Worm (Caenorhabditis elegans) whole organism, L1 larva: Measurements from ENCODE around the gene eri-9.
A peak's percentile ranks its signal among the peaks of the same experiment; 100 is the strongest.

Experiments
- C04F5.9 ChIP-seq: sonication (generic microtip); optimal IDR thresholded peaks from 2 replicates; lab custom pipeline; 2016; ENCODE audit warnings: missing genetic modification characterization, missing compliant biosample characterization
- C16A3.4 ChIP-seq: fragments of 150-350 bp; optimal IDR thresholded peaks from 2 replicates; lab custom pipeline; 2014; ENCODE audit warnings: missing biosample characterization, missing genetic modification characterization
- C34B4.2 ChIP-seq: sonication (generic microtip); optimal IDR thresholded peaks from 2 replicates; lab custom pipeline; 2017; ENCODE audit warnings: mild to moderate bottlenecking, missing genetic modification characterization, missing compliant biosample characterization
- F16B12.6 ChIP-seq: fragments of 150-350 bp; optimal IDR thresholded peaks from 2 replicates; lab custom pipeline; 2014; ENCODE audit warnings: missing biosample characterization, missing genetic modification characterization
- Y116A8C.19 ChIP-seq: sonication (generic microtip); optimal IDR thresholded peaks from 2 replicates; lab custom pipeline; 2016; ENCODE audit warnings: missing compliant biosample characterization, missing genetic modification characterization, borderline replicate concordance
- aha-1 ChIP-seq: fragments of 150-350 bp; optimal IDR thresholded peaks from 2 replicates; lab custom pipeline; 2014; ENCODE audit warnings: missing biosample characterization, missing genetic modification characterization
- aly-2 ChIP-seq: fragments of 150-350 bp; optimal IDR thresholded peaks from 2 replicates; lab custom pipeline; 2014; ENCODE audit warnings: missing biosample characterization, missing genetic modification characterization
- ama-1 ChIP-seq: fragments of 150-350 bp; optimal IDR thresholded peaks from 2 replicates; lab custom pipeline; 2014
- ceh-63 ChIP-seq: fragments of 200-800 bp; sonication (Bioruptor generic); optimal IDR thresholded peaks from 2 replicates; lab custom pipeline; 2018; ENCODE audit warnings: mild to moderate bottlenecking, missing genetic modification characterization, missing compliant biosample characterization
- ceh-8 ChIP-seq: fragments of 200-800 bp; sonication (Bioruptor generic); optimal IDR thresholded peaks from 2 replicates; lab custom pipeline; 2018; ENCODE audit warnings: mild to moderate bottlenecking, missing genetic modification characterization, moderate library complexity, missing compliant biosample characterization
- ceh-82 ChIP-seq, 3 experiments: fragments of 150-350 bp in 1 of 3; sonication (generic microtip) in 2 of 3; optimal IDR thresholded peaks; 2 replicates each; lab custom pipeline; 2014 to 2017; ENCODE audit warnings: missing biosample characterization in 3 of 3, missing genetic modification characterization in 3 of 3
- ceh-88 ChIP-seq: fragments of 200-800 bp; sonication (Bioruptor generic); IDR thresholded peaks from 2 replicates; pipeline ENCODE4 v1.3.6; 2022; ENCODE audit warnings: missing genetic modification characterization, missing compliant biosample characterization
- dpl-1 ChIP-seq, 3 experiments: fragments of 150-350 bp in 2 of 3; sonication (generic microtip) in 1 of 3; optimal IDR thresholded peaks; 2 replicates each; lab custom pipeline; 2014 to 2017; ENCODE audit warnings: missing biosample characterization in 3 of 3, missing genetic modification characterization in 3 of 3, missing genetic modification reagents in 3 of 3
- efl-1 ChIP-seq, 4 experiments: fragments of 150-350 bp; optimal IDR thresholded peaks in 3 of 4; peaks in 1 of 4; 1 replicate in 1 of 4; 2 replicates in 3 of 4; lab custom pipeline; 2014; ENCODE audit warnings: missing biosample characterization in 2 of 4, missing genetic modification characterization in 2 of 4, missing genetic modification reagents in 2 of 4
- egl-13 ChIP-seq: sonication (generic microtip); optimal IDR thresholded peaks from 2 replicates; lab custom pipeline; 2016; ENCODE audit warnings: missing genotype, missing genetic modification reagents, missing genetic modification characterization, missing compliant biosample characterization
- elt-2 ChIP-seq: sonication (generic microtip); optimal IDR thresholded peaks from 2 replicates; lab custom pipeline; 2016; ENCODE audit warnings: missing genetic modification characterization, mild to moderate bottlenecking, inconsistent platforms, missing compliant biosample characterization, missing genetic modification reagents
- elt-3 ChIP-seq, 6 experiments: fragments of 150-350 bp in 1 of 6; sonication (generic microtip); optimal IDR thresholded peaks; 2 replicates each; lab custom pipeline; 2017 to 2018; ENCODE audit warnings: missing biosample characterization in 6 of 6, missing genetic modification characterization in 6 of 6, inconsistent platforms in 1 of 6
- ets-5 ChIP-seq: fragments of 200-800 bp; sonication (Bioruptor generic); IDR thresholded peaks from 2 replicates; pipeline ENCODE4 v1.3.6; 2022; ENCODE audit warnings: missing genetic modification characterization, missing compliant biosample characterization
- fkh-8 ChIP-seq: sonication (generic microtip); optimal IDR thresholded peaks from 2 replicates; lab custom pipeline; 2016; ENCODE audit warnings: mild to moderate bottlenecking, missing genetic modification characterization, missing compliant biosample characterization
- fos-1 ChIP-seq: fragments of 150-350 bp; optimal IDR thresholded peaks from 2 replicates; lab custom pipeline; 2014; ENCODE audit warnings: missing biosample characterization, missing genetic modification characterization
- grh-1 ChIP-seq: fragments of 200-800 bp; sonication (Bioruptor generic); IDR thresholded peaks from 2 replicates; pipeline ENCODE4 v1.3.6; 2022; ENCODE audit warnings: missing genetic modification reagents, missing genetic modification characterization, missing compliant biosample characterization
- hlh-4 ChIP-seq: sonication (generic microtip); optimal IDR thresholded peaks from 2 replicates; lab custom pipeline; 2016; ENCODE audit warnings: mild to moderate bottlenecking, missing genetic modification characterization, missing compliant biosample characterization
- irx-1 ChIP-seq: sonication (generic microtip); optimal IDR thresholded peaks from 2 replicates; lab custom pipeline; 2016; ENCODE audit warnings: missing genetic modification characterization, missing compliant biosample characterization
- isw-1 ChIP-seq: fragments of 200-800 bp; sonication (Bioruptor generic); IDR thresholded peaks from 2 replicates; pipeline ENCODE4 v1.3.6; 2022; ENCODE audit warnings: missing genetic modification characterization, missing compliant biosample characterization
- lin-13 ChIP-seq: fragments of 150-350 bp; optimal IDR thresholded peaks from 2 replicates; lab custom pipeline; 2014; ENCODE audit warnings: missing biosample characterization, missing genetic modification reagents, missing genetic modification characterization
- lin-15B ChIP-seq: fragments of 150-350 bp; sonication (generic microtip); optimal IDR thresholded peaks from 3 replicates; lab custom pipeline; 2014; ENCODE audit warnings: missing biosample characterization, missing genetic modification characterization
- lin-35 ChIP-seq, 2 experiments: fragments of 150-350 bp; optimal IDR thresholded peaks; 2 replicates each; lab custom pipeline; 2014; ENCODE audit warnings: missing biosample characterization in 2 of 2, missing genetic modification characterization in 2 of 2, missing genetic modification reagents in 2 of 2
- lin-39 ChIP-seq: fragments of 150-350 bp; optimal IDR thresholded peaks from 2 replicates; lab custom pipeline; 2014; ENCODE audit warnings: missing biosample characterization, missing genetic modification reagents, missing genetic modification characterization
- lir-3 ChIP-seq: sonication (generic microtip); optimal IDR thresholded peaks from 2 replicates; lab custom pipeline; 2016; ENCODE audit warnings: mild to moderate bottlenecking, missing genetic modification characterization, moderate library complexity, missing compliant biosample characterization; ENCODE audit not compliant: poor library complexity
- lsy-2 ChIP-seq, 2 experiments: fragments of 150-350 bp; optimal IDR thresholded peaks; 2 replicates each; lab custom pipeline; 2014; ENCODE audit warnings: missing biosample characterization in 2 of 2, missing genetic modification characterization in 2 of 2
- mab-9 ChIP-seq: fragments of 200-800 bp; sonication (Bioruptor generic); IDR thresholded peaks from 2 replicates; pipeline ENCODE4 v1.3.6; 2022; ENCODE audit warnings: missing genetic modification reagents, missing genetic modification characterization, missing compliant biosample characterization
- mef-2 ChIP-seq: fragments of 150-350 bp; optimal IDR thresholded peaks from 2 replicates; lab custom pipeline; 2014; ENCODE audit warnings: missing biosample characterization, missing genetic modification characterization
- mep-1 ChIP-seq: fragments of 150-350 bp; optimal IDR thresholded peaks from 2 replicates; lab custom pipeline; 2014; ENCODE audit warnings: missing biosample characterization, missing genetic modification characterization
- nhr-20 ChIP-seq: sonication (generic microtip); optimal IDR thresholded peaks from 2 replicates; lab custom pipeline; 2016; ENCODE audit warnings: mild to moderate bottlenecking, missing genetic modification characterization, missing compliant biosample characterization
- nhr-28 ChIP-seq: fragments of 150-350 bp; optimal IDR thresholded peaks from 2 replicates; lab custom pipeline; 2014; ENCODE audit warnings: missing biosample characterization, missing genetic modification characterization
- nhr-71 ChIP-seq: sonication (generic microtip); optimal IDR thresholded peaks from 2 replicates; lab custom pipeline; 2016; ENCODE audit warnings: mild to moderate bottlenecking, missing genetic modification characterization, moderate library complexity, missing compliant biosample characterization
- nhr-76 ChIP-seq: sonication (generic microtip); optimal IDR thresholded peaks from 2 replicates; lab custom pipeline; 2017; ENCODE audit warnings: missing biosample characterization, missing genetic modification characterization
- nhr-84 ChIP-seq: sonication (generic microtip); optimal IDR thresholded peaks from 2 replicates; lab custom pipeline; 2017; ENCODE audit warnings: missing biosample characterization, missing genetic modification characterization
- nhr-85 ChIP-seq: sonication (generic microtip); peaks from one replicate; lab custom pipeline; 2016; ENCODE audit warnings: missing genetic modification characterization, inconsistent platforms, missing compliant biosample characterization
- pax-3 ChIP-seq: fragments of 200-800 bp; sonication (Bioruptor generic); optimal IDR thresholded peaks from 2 replicates; lab custom pipeline; 2018; ENCODE audit warnings: mild to moderate bottlenecking, missing genetic modification characterization, moderate library complexity, missing compliant biosample characterization
- snpc-4 ChIP-seq: fragments of 150-350 bp; optimal IDR thresholded peaks from 2 replicates; lab custom pipeline; 2014; ENCODE audit warnings: missing biosample characterization, missing genetic modification characterization
- snu-23 ChIP-seq: sonication (generic microtip); optimal IDR thresholded peaks from 2 replicates; lab custom pipeline; 2016; ENCODE audit warnings: missing genetic modification characterization, missing compliant biosample characterization
- sox-4 ChIP-seq: sonication (generic microtip); optimal IDR thresholded peaks from 2 replicates; lab custom pipeline; 2016; ENCODE audit warnings: missing genetic modification characterization, missing compliant biosample characterization
- swsn-7 ChIP-seq: sonication (generic microtip); optimal IDR thresholded peaks from 2 replicates; lab custom pipeline; 2016; ENCODE audit warnings: missing genetic modification characterization, missing compliant biosample characterization
- tbx-2 ChIP-seq: sonication (generic microtip); optimal IDR thresholded peaks from 2 replicates; lab custom pipeline; 2016; ENCODE audit warnings: missing genetic modification characterization, missing compliant biosample characterization
- unc-130 ChIP-seq: fragments of 150-350 bp; optimal IDR thresholded peaks from 2 replicates; lab custom pipeline; 2017; ENCODE audit warnings: missing biosample characterization, missing genetic modification characterization, inconsistent platforms
- unc-86 ChIP-seq: sonication (generic microtip); optimal IDR thresholded peaks from 2 replicates; lab custom pipeline; 2016; ENCODE audit warnings: missing genetic modification characterization, missing compliant biosample characterization
- unc-98 ChIP-seq: fragments of 200-800 bp; sonication (Bioruptor generic); IDR thresholded peaks from 2 replicates; pipeline ENCODE4 v1.3.6; 2022; ENCODE audit warnings: missing genetic modification characterization, missing compliant biosample characterization
- vab-15 ChIP-seq: sonication (generic microtip); optimal IDR thresholded peaks from 2 replicates; lab custom pipeline; 2017; ENCODE audit warnings: missing genotype, mild to moderate bottlenecking, missing genetic modification characterization, missing compliant biosample characterization
- xbp-1 ChIP-seq: sonication (generic microtip); optimal IDR thresholded peaks from 2 replicates; lab custom pipeline; 2016; ENCODE audit warnings: missing genetic modification characterization, missing compliant biosample characterization
- zip-4 ChIP-seq: fragments of 200-800 bp; sonication (Bioruptor generic); optimal IDR thresholded peaks from 2 replicates; lab custom pipeline; 2018; ENCODE audit warnings: mild to moderate bottlenecking, missing genetic modification characterization, moderate library complexity, missing compliant biosample characterization
- ztf-11 ChIP-seq, 2 experiments: sonication (generic microtip); optimal IDR thresholded peaks; 2 replicates each; lab custom pipeline; 2016 to 2017; ENCODE audit warnings: missing genetic modification characterization in 2 of 2, missing biosample characterization in 1 of 2, missing compliant biosample characterization in 1 of 2
- ztf-4 ChIP-seq: fragments of 150-350 bp; optimal IDR thresholded peaks from 2 replicates; lab custom pipeline; 2014; ENCODE audit warnings: missing biosample characterization, missing genetic modification characterization

The eri-9 gene

ce11 chrIII:4912317-4912716 lies 19.9 kb upstream of the eri-9 start, which contains the start of the genes F26F4.9 and cee-1:
F26F4.9 (minus strand) TSS chrIII:4912521.
cee-1 (plus strand) TSS chrIII:4912699.
- TF ChIP-seq lin-15B (tag; lab: Kevin White, UChicago) = no peak
- peak; percentile 21 for TF ChIP-seq lin-13 (GFP tag; lab: Kevin White, UChicago)
- peak; percentile 82 for TF ChIP-seq tbx-2
- peak; percentile 74 for TF ChIP-seq nhr-20
- no peak for TF ChIP-seq ets-5 (GFP tag; lab: Robert Waterston, UW)
- TF ChIP-seq zip-4 (GFP tag; lab: Kevin White, UChicago) = peak; percentile 8
- TF ChIP-seq xbp-1 (tag; lab: Kevin White, UChicago) = peak; percentile 78
- TF ChIP-seq lin-39 = no peak
- TF ChIP-seq pax-3 = peak; percentile 76
- peak; percentile 22 for TF ChIP-seq hlh-4 (tag; lab: Kevin White, UChicago)
- TF ChIP-seq nhr-71 = peak; percentile 84
- no peak for TF ChIP-seq aha-1 (tag; lab: Kevin White, UChicago)
- peak; percentile 35 for TF ChIP-seq C16A3.4 (tag; lab: Kevin White, UChicago)
- TF ChIP-seq elt-2 (tag; lab: Kevin White, UChicago) = peak; percentile 44
- TF ChIP-seq mef-2 (tag; lab: Kevin White, UChicago) = no peak
- peak; percentile 75 for TF ChIP-seq snu-23 (GFP tag; lab: Kevin White, UChicago)
- peak; percentile 35 for TF ChIP-seq isw-1
- no peak for TF ChIP-seq aly-2 (tag; lab: Kevin White, UChicago)
- TF ChIP-seq sox-4 (tag; lab: Kevin White, UChicago) = peak; percentile 87
- TF ChIP-seq mab-9 (GFP tag; lab: Robert Waterston, UW) = no peak; the same call in 1 of the 2 replicates
- peak; percentile 40 for TF ChIP-seq F16B12.6 (tag; lab: Kevin White, UChicago)
- peak; percentile 70 for TF ChIP-seq fkh-8 (tag; lab: Kevin White, UChicago)
- TF ChIP-seq lsy-2 (tag; optimal IDR thresholded peaks at IDR 0.05; lab: Kevin White, UChicago) = peak; percentile 63 to 69
- peak; percentile 66 for TF ChIP-seq C04F5.9 (tag; lab: Kevin White, UChicago)
- peak; percentile 67 to 75 for TF ChIP-seq lin-35 (GFP tag; optimal IDR thresholded peaks at IDR 0.05; lab: Kevin White, UChicago)
- TF ChIP-seq ceh-63 (GFP tag; lab: Kevin White, UChicago) = no peak
- peak in 2 of 3 experiments; percentile 19 to 47 for TF ChIP-seq ceh-82 (tag; optimal IDR thresholded peaks at IDR 0.05; lab: Kevin White, UChicago)
- TF ChIP-seq vab-15 = no peak
- TF ChIP-seq irx-1 (tag; lab: Kevin White, UChicago) = peak; percentile 86
- no peak for TF ChIP-seq ama-1 (lab: Kevin White, UChicago)
- no peak for TF ChIP-seq snpc-4 (tag; lab: Kevin White, UChicago)
- peak; percentile 61 to 76 (median 68) for TF ChIP-seq dpl-1 (GFP tag; optimal IDR thresholded peaks at IDR 0.05; lab: Kevin White, UChicago)
- TF ChIP-seq elt-3 (tag; optimal IDR thresholded peaks at IDR 0.05; lab: Kevin White, UChicago) = peak in 1 of 6 experiments; percentile 14
- no peak for TF ChIP-seq unc-130 (tag; lab: Kevin White, UChicago)
- peak; percentile 93 for TF ChIP-seq lir-3 (tag; lab: Kevin White, UChicago)
- no peak for TF ChIP-seq fos-1 (tag; lab: Kevin White, UChicago)
- peak; percentile 70 for TF ChIP-seq swsn-7 (tag; lab: Kevin White, UChicago)
- TF ChIP-seq efl-1 (optimal IDR thresholded peaks at IDR 0.05; lab: Kevin White, UChicago) = peak; percentile 63 to 79
- TF ChIP-seq efl-1 (GFP tag; optimal IDR thresholded peaks at IDR 0.05 in 1 of 2; lab: Kevin White, UChicago) = peak; percentile 78 to 96
- peak; percentile 82 for TF ChIP-seq nhr-85
- TF ChIP-seq Y116A8C.19 (tag; lab: Kevin White, UChicago) = peak; percentile 73
- TF ChIP-seq nhr-76 (tag; lab: Kevin White, UChicago) = no peak
- TF ChIP-seq mep-1 (tag; lab: Kevin White, UChicago) = peak; percentile 84
- peak; percentile 75 for TF ChIP-seq egl-13 (tag; lab: Kevin White, UChicago)
- TF ChIP-seq ztf-4 = no peak
- TF ChIP-seq unc-86 = peak; percentile 32
- no peak for TF ChIP-seq unc-98 (GFP tag; lab: Robert Waterston, UW)
- peak in 1 of 2 experiments; percentile 88 for TF ChIP-seq ztf-11 (tag; optimal IDR thresholded peaks at IDR 0.05; lab: Kevin White, UChicago)
- no peak for TF ChIP-seq nhr-28 (tag; lab: Kevin White, UChicago)
- no peak for TF ChIP-seq ceh-88 (GFP tag; lab: Robert Waterston, UW)
- TF ChIP-seq nhr-84 (tag; lab: Kevin White, UChicago) = no peak
- no peak for TF ChIP-seq grh-1 (GFP tag; lab: Robert Waterston, UW)
- TF ChIP-seq ceh-8 (GFP tag; lab: Kevin White, UChicago) = no peak
- TF ChIP-seq C34B4.2 (tag; lab: Kevin White, UChicago) = no peak
